Worm (Caenorhabditis elegans): ENCODE data around the gene Y53F4B.18.

Y53F4B.18 gene

DNA sequence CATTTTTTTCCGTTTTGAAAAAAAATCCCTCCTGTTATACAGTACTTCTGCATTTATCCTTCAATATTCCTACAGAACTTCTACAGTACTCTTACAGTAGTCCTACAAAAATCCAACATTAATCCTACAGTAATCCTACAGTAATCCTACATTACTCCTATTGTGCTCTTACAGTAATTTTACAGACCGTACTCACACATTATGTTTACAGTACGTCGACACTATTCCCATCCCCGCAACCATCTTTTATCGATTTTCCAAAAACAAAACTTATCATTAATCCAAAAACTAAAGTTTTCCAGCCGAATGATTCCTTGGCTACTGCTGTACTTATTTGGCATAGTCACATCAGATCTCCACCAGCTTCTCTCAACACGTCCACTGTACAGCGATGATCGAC is 12.7 kb upstream of the Y53F4B.18 start, which contains the start of gene Y53F4B.20:
Y53F4B.20 (plus strand) TSS at position 301 of the 400 bp plus-strand sequence.
- TF ChIP-seq ama-1 (optimal IDR thresholded peaks at IDR 0.05) (no peak), ceh-36 (tag; optimal IDR thresholded peaks at IDR 0.05) (no peak), ets-7 (tag; optimal IDR thresholded peaks at IDR 0.05) (no peak), ceh-13 (GFP tag; optimal IDR thresholded peaks at IDR 0.05) (no peak), sea-1 (GFP tag; conservative IDR thresholded peaks at IDR 0.05) (no peak), aly-1 (tag; optimal IDR thresholded peaks at IDR 0.05) (no peak), pes-1 (GFP tag; IDR thresholded peaks at IDR 0.05) (no peak), hmbx-1 (tag; optimal IDR thresholded peaks at IDR 0.05) (no peak), hnd-1 (tag; optimal IDR thresholded peaks at IDR 0.05) (no peak), F13C5.2 (tag; optimal IDR thresholded peaks at IDR 0.05) (no peak), tbx-11 (GFP tag; IDR thresholded peaks at IDR 0.05) (no peak), tra-4 (tag; optimal IDR thresholded peaks at IDR 0.05) (no peak)

DNA sequence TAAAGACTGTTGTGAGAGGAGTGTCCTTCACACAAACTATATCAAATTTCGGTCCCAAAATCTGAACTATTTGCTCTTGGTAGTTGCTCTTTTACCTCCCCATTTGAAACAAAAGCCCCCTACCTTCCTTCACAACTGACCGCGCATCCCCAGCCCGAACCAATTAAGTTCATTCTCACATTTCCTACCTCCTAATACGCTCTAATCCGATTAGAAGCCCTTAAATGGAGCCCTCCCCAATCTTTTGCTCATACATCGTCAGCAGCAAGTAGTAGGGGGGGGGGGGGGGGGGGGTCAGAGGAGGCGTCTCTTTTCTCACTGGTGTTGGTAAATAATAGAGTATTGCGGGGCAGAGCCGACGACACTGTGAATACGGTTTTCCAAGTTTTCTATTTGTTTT is 9.1 kb upstream of the Y53F4B.18 start:
- TF ChIP-seq ama-1 (optimal IDR thresholded peaks at IDR 0.05) = no peak
- TF ChIP-seq hmg-4 (GFP tag; optimal IDR thresholded peaks at IDR 0.05) = peak; percentile 58
- peak; percentile 21 for TF ChIP-seq ceh-36 (tag; optimal IDR thresholded peaks at IDR 0.05)

DNA sequence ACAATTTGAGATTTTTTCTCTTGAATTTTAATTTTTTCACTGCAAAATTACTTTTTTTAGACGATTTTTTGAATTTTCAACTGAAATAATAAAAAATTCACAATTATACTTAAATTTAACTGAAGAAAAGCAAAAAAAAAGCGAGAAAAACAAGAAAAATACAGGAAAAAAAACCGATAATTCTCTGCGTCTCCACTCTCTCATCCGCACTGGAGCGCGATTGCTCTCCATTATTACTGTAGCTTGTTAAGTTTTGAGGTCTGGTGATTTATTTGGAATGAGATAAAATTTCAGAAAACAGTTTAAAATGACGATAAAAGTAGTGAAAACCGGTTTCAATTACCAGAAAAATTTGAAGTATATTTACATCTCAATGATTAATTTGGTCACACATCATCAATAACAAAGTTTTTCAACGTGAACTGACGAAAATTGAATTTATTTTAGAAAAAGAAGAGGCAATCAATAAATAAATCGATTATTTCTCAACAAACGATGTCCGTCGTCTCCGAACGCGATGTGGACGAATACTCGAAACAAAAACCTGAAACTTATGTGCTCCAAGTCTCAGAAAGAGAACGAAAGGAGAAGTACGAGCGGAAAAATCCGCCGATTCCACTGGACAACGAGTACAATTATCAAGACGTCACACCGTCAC is 5.4 kb upstream of the Y53F4B.18 start, which contains the start of gene Y53F4B.19:
Y53F4B.19 (plus strand) TSS at position 157 of the 658 bp plus-strand sequence.
- TF ChIP-seq sea-1 (GFP tag; conservative IDR thresholded peaks at IDR 0.05) (no peak), hmg-4 (GFP tag; optimal IDR thresholded peaks at IDR 0.05) (no peak), tbx-11 (GFP tag; IDR thresholded peaks at IDR 0.05) (no peak), ama-1 (optimal IDR thresholded peaks at IDR 0.05) (no peak), ets-7 (tag; optimal IDR thresholded peaks at IDR 0.05) (no peak), tbx-37 (GFP tag; conservative IDR thresholded peaks at IDR 0.05) (no peak), aly-1 (tag; optimal IDR thresholded peaks at IDR 0.05) (no peak), pes-1 (GFP tag; IDR thresholded peaks at IDR 0.05) (no peak), hmbx-1 (tag; optimal IDR thresholded peaks at IDR 0.05) (no peak), hnd-1 (tag; optimal IDR thresholded peaks at IDR 0.05) (no peak)

- no peak for TF ChIP-seq tbx-37 (GFP tag; conservative IDR thresholded peaks at IDR 0.05)
- no peak for TF ChIP-seq pes-1 (GFP tag; IDR thresholded peaks at IDR 0.05)
- TF ChIP-seq hnd-1 (tag; optimal IDR thresholded peaks at IDR 0.05) = no peak
- no peak for TF ChIP-seq F13C5.2 (tag; optimal IDR thresholded peaks at IDR 0.05)
- no peak for TF ChIP-seq B0310.2 (tag; optimal IDR thresholded peaks at IDR 0.05)
- TF ChIP-seq ama-1 (optimal IDR thresholded peaks at IDR 0.05) = no peak
- TF ChIP-seq ets-7 (tag; optimal IDR thresholded peaks at IDR 0.05) = no peak
- no peak for TF ChIP-seq ceh-36 (tag; optimal IDR thresholded peaks at IDR 0.05)
- no peak for TF ChIP-seq ceh-13 (GFP tag; optimal IDR thresholded peaks at IDR 0.05)
- TF ChIP-seq hmbx-1 (tag; optimal IDR thresholded peaks at IDR 0.05) = no peak
- no peak for TF ChIP-seq tra-4 (tag; optimal IDR thresholded peaks at IDR 0.05)
- no peak for TF ChIP-seq aly-1 (tag; optimal IDR thresholded peaks at IDR 0.05)
- TF ChIP-seq hmg-4 (GFP tag; optimal IDR thresholded peaks at IDR 0.05) = no peak
- no peak for TF ChIP-seq scrt-1 (GFP tag; IDR thresholded peaks at IDR 0.05)
- no peak for TF ChIP-seq tbx-11 (GFP tag; IDR thresholded peaks at IDR 0.05)
- TF ChIP-seq sea-1 (GFP tag; conservative IDR thresholded peaks at IDR 0.05) = no peak
- no peak for TF ChIP-seq flt-1 (GFP tag; IDR thresholded peaks at IDR 0.05)
These were observed 3.3 kb upstream of the Y53F4B.18 start for ce11 chrII:15074760-15075159.

DNA sequence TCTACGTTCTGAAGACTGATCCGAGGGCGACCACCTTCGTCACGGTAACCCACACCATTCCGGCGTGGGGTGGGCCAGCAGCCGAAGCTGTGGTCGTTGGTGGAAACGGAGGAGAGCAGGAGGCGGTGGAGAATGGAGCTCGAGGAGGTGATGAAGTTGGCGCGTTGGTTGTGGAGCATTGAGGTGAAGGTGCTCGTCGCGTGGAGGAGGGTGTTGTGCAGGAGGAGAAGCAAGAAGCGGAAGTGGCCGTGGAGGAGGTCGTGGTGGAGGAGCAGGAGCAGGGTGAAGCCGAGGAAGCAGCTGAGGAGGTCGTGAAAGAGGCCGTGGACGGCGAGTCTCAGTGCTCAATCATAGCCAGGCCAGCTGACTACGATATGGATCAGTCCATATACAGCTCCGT is 13.2 kb downstream of the Y53F4B.18 start, which contains the start of gene Y53F4B.17:
Y53F4B.17 (plus strand) TSS at position 375 of the 400 bp plus-strand sequence.
- TF ChIP-seq tbx-11 (GFP tag; IDR thresholded peaks at IDR 0.05) (no peak), tra-4 (tag; optimal IDR thresholded peaks at IDR 0.05) (no peak), pes-1 (GFP tag; IDR thresholded peaks at IDR 0.05) (no peak), hmg-4 (GFP tag; optimal IDR thresholded peaks at IDR 0.05) (peak; percentile 3), flt-1 (GFP tag; IDR thresholded peaks at IDR 0.05) (no peak), hnd-1 (tag; optimal IDR thresholded peaks at IDR 0.05) (no peak), ceh-13 (GFP tag; optimal IDR thresholded peaks at IDR 0.05) (no peak), F13C5.2 (tag; optimal IDR thresholded peaks at IDR 0.05) (no peak), ets-7 (tag; optimal IDR thresholded peaks at IDR 0.05) (no peak), ceh-36 (tag; optimal IDR thresholded peaks at IDR 0.05) (no peak), tbx-37 (GFP tag; conservative IDR thresholded peaks at IDR 0.05) (no peak), sea-1 (GFP tag; conservative IDR thresholded peaks at IDR 0.05) (no peak), ama-1 (optimal IDR thresholded peaks at IDR 0.05) (no peak), aly-1 (tag; optimal IDR thresholded peaks at IDR 0.05) (peak; percentile 62), B0310.2 (tag; optimal IDR thresholded peaks at IDR 0.05) (no peak)

DNA sequence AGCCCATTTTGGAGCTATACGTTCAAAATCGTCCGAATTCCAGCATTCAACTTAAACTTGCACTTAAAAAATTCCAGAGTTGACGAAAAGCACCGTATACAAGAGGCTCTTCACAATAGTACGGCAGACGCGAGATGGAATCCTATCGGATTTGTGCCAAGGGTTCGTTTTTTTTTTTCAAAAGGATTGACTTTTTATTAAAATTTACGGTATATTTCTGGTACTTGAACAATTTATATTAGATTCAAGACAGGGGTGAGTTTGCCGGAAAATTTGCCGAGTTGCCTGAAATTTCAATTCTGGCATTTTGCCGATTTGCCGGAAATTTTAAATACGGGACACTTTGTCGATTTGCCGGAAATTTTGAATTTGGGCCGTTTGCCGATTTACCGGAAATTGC is 29.2 kb downstream of the Y53F4B.18 start:
- TF ChIP-seq flt-1 (GFP tag; IDR thresholded peaks at IDR 0.05) (no peak), B0310.2 (tag; optimal IDR thresholded peaks at IDR 0.05) (no peak), ets-7 (tag; optimal IDR thresholded peaks at IDR 0.05) (no peak), scrt-1 (GFP tag; IDR thresholded peaks at IDR 0.05) (no peak), aly-1 (tag; optimal IDR thresholded peaks at IDR 0.05) (no peak), tra-4 (tag; optimal IDR thresholded peaks at IDR 0.05) (no peak), hmg-4 (GFP tag; optimal IDR thresholded peaks at IDR 0.05) (no peak), tbx-11 (GFP tag; IDR thresholded peaks at IDR 0.05) (no peak), hnd-1 (tag; optimal IDR thresholded peaks at IDR 0.05) (no peak), sea-1 (GFP tag; conservative IDR thresholded peaks at IDR 0.05) (no peak), ceh-13 (GFP tag; optimal IDR thresholded peaks at IDR 0.05) (no peak), tbx-37 (GFP tag; conservative IDR thresholded peaks at IDR 0.05) (no peak)

DNA sequence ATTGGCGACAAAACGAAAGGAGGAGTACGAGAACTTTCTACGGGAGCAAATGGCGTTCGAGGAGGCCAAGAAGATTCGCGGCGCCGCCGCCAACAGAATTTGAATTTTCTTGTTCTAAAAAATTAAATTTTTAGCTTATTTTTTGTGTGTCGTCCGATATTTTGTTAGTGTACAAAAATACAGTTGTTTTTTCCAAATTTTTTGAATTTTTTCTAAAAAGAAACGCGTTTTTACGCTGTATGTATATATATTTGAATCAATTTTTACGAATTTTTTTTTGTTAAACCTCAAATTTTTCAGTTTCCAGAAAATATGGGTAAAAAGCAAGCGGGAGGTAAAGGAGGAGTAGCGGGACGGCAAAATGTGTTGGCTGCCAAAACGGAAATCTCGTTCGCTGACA is 32.4 kb downstream of the Y53F4B.18 start, which contains the start of gene trip-4:
trip-4 (plus strand) TSS at position 301 of the 400 bp plus-strand sequence.
- no peak for TF ChIP-seq F13C5.2 (tag; optimal IDR thresholded peaks at IDR 0.05)
- no peak for TF ChIP-seq tbx-37 (GFP tag; conservative IDR thresholded peaks at IDR 0.05)
- TF ChIP-seq ceh-13 (GFP tag; optimal IDR thresholded peaks at IDR 0.05) = no peak
- no peak for TF ChIP-seq ama-1 (optimal IDR thresholded peaks at IDR 0.05)
- TF ChIP-seq hmg-4 (GFP tag; optimal IDR thresholded peaks at IDR 0.05) = no peak
- TF ChIP-seq B0310.2 (tag; optimal IDR thresholded peaks at IDR 0.05) = no peak
